Worm (Caenorhabditis elegans): ENCODE data around the gene B0252.1.
A peak's percentile ranks its signal among the peaks of the same experiment; 100 is the strongest.

Gene B0252.1

ce11 chrII:6919363-6919851 lies at the start of gene B0252.1:
TSS of gene B0252.1 (plus strand) at chrII:6919680.
- TF ChIP-seq aha-1 (tag), result peak; percentile 13
- peak; percentile 20 for TF ChIP-seq mxl-3 (GFP tag; optimal IDR thresholded peaks at IDR 0.05)
- TF ChIP-seq dmd-6 (GFP tag; IDR thresholded peaks at IDR 0.05), result peak; percentile 30; the same call in 1 of the 2 replicates
- no peak for TF ChIP-seq daf-8 (GFP tag; IDR thresholded peaks at IDR 0.05)
- peak; percentile 31 for TF ChIP-seq nhr-102 (tag; optimal IDR thresholded peaks at IDR 0.05)
- no peak for TF ChIP-seq set-16 (GFP tag; IDR thresholded peaks at IDR 0.05)
- TF ChIP-seq ceh-44 (GFP tag; IDR thresholded peaks at IDR 0.05), result no peak
- TF ChIP-seq pqm-1 (tag; optimal IDR thresholded peaks at IDR 0.05), result peak; percentile 56
- no peak for TF ChIP-seq mdt-29 (GFP tag; IDR thresholded peaks at IDR 0.05)
- TF ChIP-seq dmd-9 (GFP tag; IDR thresholded peaks at IDR 0.05), result no peak
- no peak for TF ChIP-seq mdl-1 (tag; optimal IDR thresholded peaks at IDR 0.05)
- TF ChIP-seq daf-16 (GFP tag; optimal IDR thresholded peaks at IDR 0.05), result no peak
- peak; percentile 25 for TF ChIP-seq daf-16 (tag; optimal IDR thresholded peaks at IDR 0.05)
- TF ChIP-seq nhr-77 (tag; optimal IDR thresholded peaks at IDR 0.05), result peak; percentile 27
- no peak for TF ChIP-seq T26A8.4 (GFP tag; IDR thresholded peaks at IDR 0.05)
- no peak for TF ChIP-seq zag-1 (tag; optimal IDR thresholded peaks at IDR 0.05)
- TF ChIP-seq nhr-28 (tag; optimal IDR thresholded peaks at IDR 0.05), result peak; percentile 97
- no peak for TF ChIP-seq ZK546.5 (tag; optimal IDR thresholded peaks at IDR 0.05)
- no peak for TF ChIP-seq madf-5 (GFP tag; IDR thresholded peaks at IDR 0.05)
- peak; percentile 95 for TF ChIP-seq php-3 (GFP tag; IDR thresholded peaks at IDR 0.05)
- no peak for TF ChIP-seq ceh-28 (tag; optimal IDR thresholded peaks at IDR 0.05)
- peak; percentile 68 for TF ChIP-seq hlh-11 (tag; optimal IDR thresholded peaks at IDR 0.05)

- peak in 1 of 2 experiments; percentile 21 for TF ChIP-seq daf-16 (GFP tag; optimal IDR thresholded peaks at IDR 0.05)
- TF ChIP-seq daf-16 (tag; optimal IDR thresholded peaks at IDR 0.05), result no peak
- no peak for TF ChIP-seq hif-1 (tag; optimal IDR thresholded peaks at IDR 0.05)
Observed at ce11 chrII:6870803-6871202, 48.7 kb upstream of the B0252.1 start, which contains the start of gene clhm-1. TSS of gene clhm-1 (minus strand) at chrII:6871009.

- TF ChIP-seq lin-29 (GFP tag; IDR thresholded peaks at IDR 0.05) (no peak), lsy-2 (tag; optimal IDR thresholded peaks at IDR 0.05) (no peak), ctbp-1 (GFP tag; IDR thresholded peaks at IDR 0.05) (no peak), Y105C5A.15 (GFP tag; IDR thresholded peaks at IDR 0.05) (no peak), lin-39 (tag; optimal IDR thresholded peaks at IDR 0.05) (no peak), hmg-1.1 (GFP tag; IDR thresholded peaks at IDR 0.05) (no peak), Y5F2A.4 (GFP tag; optimal IDR thresholded peaks at IDR 0.05) (no peak), tra-1 (GFP tag; IDR thresholded peaks at IDR 0.05) (no peak), nhr-28 (tag; optimal IDR thresholded peaks at IDR 0.05) (no peak), daf-19 (GFP tag; conservative IDR thresholded peaks at IDR 0.05) (no peak), lir-3 (tag; optimal IDR thresholded peaks at IDR 0.05) (no peak), nhr-25 (tag; optimal IDR thresholded peaks at IDR 0.05; ENCODE audit: borderline replicate concordance, insufficient read depth) (no peak), fos-1 (tag; optimal IDR thresholded peaks at IDR 0.05) (no peak), F37D6.2 (tag; optimal IDR thresholded peaks at IDR 0.05) (no peak)
Observed at ce11 chrII:6872493-6872892, 47.0 kb upstream of the B0252.1 start, which contains the start of gene C44B7.5. TSS of gene C44B7.5 (minus strand) at chrII:6872593.

ce11 chrII:6876957-6877356 lies 42.5 kb upstream of the B0252.1 start, which contains the start of gene slc-36.5:
TSS of gene slc-36.5 (minus strand) at chrII:6877057.
- no peak for TF ChIP-seq nhr-41 (GFP tag; IDR thresholded peaks at IDR 0.05)
- no peak for TF ChIP-seq mes-2 (tag; optimal IDR thresholded peaks at IDR 0.05; ENCODE audit: poor library complexity, severe bottlenecking)
- TF ChIP-seq Y5F2A.4 (GFP tag; optimal IDR thresholded peaks at IDR 0.05), result no peak
- no peak for TF ChIP-seq nhr-76 (tag; optimal IDR thresholded peaks at IDR 0.05)
- no peak for TF ChIP-seq spr-1 (tag; optimal IDR thresholded peaks at IDR 0.05)
- TF ChIP-seq dmd-9 (GFP tag; IDR thresholded peaks at IDR 0.05), result no peak
- TF ChIP-seq ceh-32 (tag; optimal IDR thresholded peaks at IDR 0.05; ENCODE audit: poor library complexity), result no peak
- TF ChIP-seq ceh-62 (tag; optimal IDR thresholded peaks at IDR 0.05), result no peak
- no peak for TF ChIP-seq F10B5.3 (tag; optimal IDR thresholded peaks at IDR 0.05)
- no peak for TF ChIP-seq ztf-7 (tag; optimal IDR thresholded peaks at IDR 0.05)
- TF ChIP-seq ceh-28 (tag; optimal IDR thresholded peaks at IDR 0.05), result no peak
- TF ChIP-seq T26A8.4 (GFP tag; IDR thresholded peaks at IDR 0.05), result no peak
- no peak for TF ChIP-seq duxl-1 (tag; optimal IDR thresholded peaks at IDR 0.05; ENCODE audit: poor library complexity)
- no peak for TF ChIP-seq nhr-10 (tag; optimal IDR thresholded peaks at IDR 0.05)
- no peak for TF ChIP-seq gei-8 (GFP tag; optimal IDR thresholded peaks at IDR 0.05)
- no peak for TF ChIP-seq nhr-25 (tag; optimal IDR thresholded peaks at IDR 0.05; ENCODE audit: borderline replicate concordance, insufficient read depth)
